Worm (Caenorhabditis elegans) whole organism, L3 larva: ENCODE measurements around the gene srx-118.

Source experiments
- R02D3.7 ChIP-seq: fragments of 150-350 bp; optimal IDR thresholded peaks from 2 replicates; lab custom pipeline; 2014; ENCODE audit warnings: missing biosample characterization, missing genetic modification characterization
- elt-3 ChIP-seq, 3 experiments: fragments of 150-350 bp in 1 of 3; sonication (generic microtip) in 2 of 3; optimal IDR thresholded peaks; 2 replicates in 2 of 3; 4 replicates in 1 of 3; lab custom pipeline; 2014 to 2017; ENCODE audit warnings: missing biosample characterization in 3 of 3, missing genetic modification characterization in 3 of 3
- lin-39 ChIP-seq: fragments of 150-350 bp; optimal IDR thresholded peaks from 2 replicates; lab custom pipeline; 2018; ENCODE audit warnings: missing biosample characterization, missing genetic modification reagents, missing genetic modification characterization
- nhr-77 ChIP-seq: fragments of 150-350 bp; optimal IDR thresholded peaks from 2 replicates; lab custom pipeline; 2014; ENCODE audit warnings: missing biosample characterization, missing genetic modification characterization
- pha-4 ChIP-seq: fragments of 150-350 bp; optimal IDR thresholded peaks from 2 replicates; lab custom pipeline; 2014; ENCODE audit warnings: missing biosample characterization, missing genetic modification reagents, missing genetic modification characterization
- sea-2 ChIP-seq: fragments of 150-350 bp; sonication (generic microtip); optimal IDR thresholded peaks from 4 replicates; lab custom pipeline; 2014; ENCODE audit warnings: missing biosample characterization, missing genetic modification reagents, missing genetic modification characterization
- ztf-11 ChIP-seq: fragments of 150-350 bp; optimal IDR thresholded peaks from 2 replicates; lab custom pipeline; 2014; ENCODE audit warnings: missing biosample characterization, missing genetic modification characterization

- TF ChIP-seq pha-4 (tag; lab: Kevin White, UChicago) = no peak
- TF ChIP-seq lin-39 (tag; lab: Kevin White, UChicago) = no peak
- no peak for TF ChIP-seq nhr-77 (tag; lab: Kevin White, UChicago)
- TF ChIP-seq ztf-11 = no peak
- no peak for TF ChIP-seq R02D3.7
- TF ChIP-seq elt-3 (tag; optimal IDR thresholded peaks at IDR 0.05; lab: Kevin White, UChicago) = no peak
- TF ChIP-seq sea-2 (GFP tag; lab: Kevin White, UChicago) = no peak
Observed at ce11 chrII:12542594-12542997, 17.0 kb downstream of the srx-118 start.
